Fruit fly (Drosophila melanogaster) whole organism, adult: ENCODE measurements around the gene CG10839.

Experiments
- Crg-1 ChIP-seq: fragments of 200-800 bp; sonication (Bioruptor generic); optimal IDR thresholded peaks from 2 replicates; lab custom pipeline; 2016; ENCODE audit warnings: missing biosample characterization, missing genetic modification characterization
- bab1 ChIP-seq: fragments of 200-800 bp; sonication (Bioruptor generic); optimal IDR thresholded peaks from 3 replicates; lab custom pipeline; 2019; ENCODE audit warnings: missing biosample characterization, mild to moderate bottlenecking, missing genetic modification characterization, moderate library complexity
- toe ChIP-seq: fragments of 200-800 bp; sonication (Bioruptor generic); optimal IDR thresholded peaks from 2 replicates; lab custom pipeline; 2016; ENCODE audit warnings: missing biosample characterization, missing genetic modification characterization

DNA sequence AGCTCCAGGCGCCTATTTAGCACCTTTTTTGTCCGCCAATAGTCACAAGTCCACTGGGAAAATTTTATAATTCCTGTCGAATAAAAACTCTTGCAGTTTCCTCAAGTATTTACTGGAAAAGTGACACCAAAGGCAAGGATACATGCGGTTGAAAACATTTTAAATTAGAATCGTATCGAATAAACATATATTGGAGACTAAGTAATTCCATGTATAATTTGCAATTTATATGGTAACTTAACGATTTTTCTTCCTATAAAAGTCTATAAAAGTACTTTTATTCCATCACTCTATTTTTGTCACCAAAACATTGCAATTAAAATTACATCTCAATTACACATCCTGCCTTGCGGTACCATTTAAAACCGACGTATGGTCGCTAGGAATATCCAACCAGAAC lies 24.3 kb downstream of the CG10839 start, which contains the start of gene CG34167:
- no peak for TF ChIP-seq Crg-1
- TF ChIP-seq toe (GFP tag; lab: Kevin White, UChicago): no peak
- TF ChIP-seq bab1 (GFP tag; lab: Kevin White, UChicago): no peak
